Fruit fly (Drosophila melanogaster) whole organism, embryonic: ENCODE results near the gene Ir87a.

Source experiments
- Adf1 ChIP-seq: fragments of 200-800 bp; sonication (Bioruptor generic); IDR thresholded peaks from 2 replicates; pipeline ENCODE4 v1.3.6; 2022; ENCODE audit warnings: missing biosample characterization, missing genetic modification characterization
- Aef1 ChIP-seq: fragments of 200-800 bp; sonication (Bioruptor generic); IDR thresholded peaks from 3 replicates; pipeline ENCODE4 v1.3.6; 2022; ENCODE audit warnings: missing biosample characterization, missing genetic modification characterization
- Bdp1 ChIP-seq: fragments of 200-800 bp; sonication (Bioruptor generic); optimal IDR thresholded peaks from 3 replicates; lab custom pipeline; 2016; ENCODE audit warnings: missing biosample characterization, missing genetic modification characterization
- CG10654 ChIP-seq: fragments of 200-800 bp; sonication (Bioruptor generic); optimal IDR thresholded peaks from 2 replicates; lab custom pipeline; 2016; ENCODE audit warnings: missing biosample characterization, missing genetic modification characterization
- CG11504 ChIP-seq: fragments of 200-800 bp; sonication (Bioruptor generic); optimal IDR thresholded peaks from 3 replicates; lab custom pipeline; 2019; ENCODE audit warnings: missing biosample characterization, mild to moderate bottlenecking, missing genetic modification characterization, moderate library complexity
- CG12104 ChIP-seq: fragments of 200-800 bp; sonication (Bioruptor generic); optimal IDR thresholded peaks from 3 replicates; lab custom pipeline; 2016; ENCODE audit warnings: missing biosample characterization, missing genetic modification characterization
- CG12299 ChIP-seq: fragments of 200-800 bp; sonication (Bioruptor generic); optimal IDR thresholded peaks from 2 replicates; lab custom pipeline; 2018; ENCODE audit warnings: missing biosample characterization, mild to moderate bottlenecking, missing genetic modification characterization
- CG1233 ChIP-seq: fragments of 200-800 bp; sonication (Bioruptor generic); optimal IDR thresholded peaks from 4 replicates; lab custom pipeline; 2018; ENCODE audit warnings: missing biosample characterization, mild to moderate bottlenecking, missing genetic modification characterization
- CG15011 ChIP-seq: fragments of 200-800 bp; sonication (Bioruptor generic); optimal IDR thresholded peaks from 3 replicates; lab custom pipeline; 2018; ENCODE audit warnings: missing biosample characterization, mild to moderate bottlenecking, missing genetic modification characterization
- CG1602 ChIP-seq: fragments of 200-800 bp; sonication (Bioruptor generic); optimal IDR thresholded peaks from 3 replicates; lab custom pipeline; 2016; ENCODE audit warnings: missing biosample characterization, missing genetic modification characterization
- CG17186 ChIP-seq: fragments of 200-800 bp; sonication (Bioruptor generic); optimal IDR thresholded peaks from 3 replicates; lab custom pipeline; 2017; ENCODE audit warnings: missing biosample characterization, missing genetic modification reagents, missing genetic modification characterization
- CG1792 ChIP-seq: fragments of 200-800 bp; sonication (Bioruptor generic); optimal IDR thresholded peaks from 2 replicates; lab custom pipeline; 2016; ENCODE audit warnings: missing biosample characterization, missing genetic modification characterization
- CG3838 ChIP-seq: fragments of 200-800 bp; sonication (Bioruptor generic); optimal IDR thresholded peaks from 3 replicates; lab custom pipeline; 2016; ENCODE audit warnings: missing biosample characterization, missing genetic modification characterization
- CG6254 ChIP-seq: fragments of 200-800 bp; sonication (Bioruptor generic); optimal IDR thresholded peaks from 3 replicates; lab custom pipeline; 2017; ENCODE audit warnings: mild to moderate bottlenecking, missing biosample characterization, missing genetic modification reagents, missing genetic modification characterization
- CG6791 ChIP-seq: fragments of 200-800 bp; sonication (Bioruptor generic); IDR thresholded peaks from 3 replicates; pipeline ENCODE4 v1.3.6; 2022; ENCODE audit warnings: missing biosample characterization, missing genetic modification characterization; ENCODE audit not compliant: partially characterized antibody
- CG7372 ChIP-seq: fragments of 200-800 bp; sonication (Bioruptor generic); IDR thresholded peaks from 2 replicates; pipeline ENCODE4 v1.3.6; 2022; ENCODE audit warnings: missing biosample characterization, missing genetic modification characterization
- CG7786 ChIP-seq: fragments of 200-800 bp; sonication (Bioruptor generic); optimal IDR thresholded peaks from 2 replicates; lab custom pipeline; 2016; ENCODE audit warnings: missing biosample characterization, missing genetic modification characterization
- CG8290 ChIP-seq, 3 experiments: fragments of 200-800 bp; sonication (Bioruptor generic); optimal IDR thresholded peaks; 2 replicates each; lab custom pipeline; 2016 to 2019; ENCODE audit warnings: missing biosample characterization in 3 of 3, missing genetic modification characterization in 3 of 3, mild to moderate bottlenecking in 2 of 3, moderate library complexity in 1 of 3
- CG8478 ChIP-seq: fragments of >200 bp; optimal IDR thresholded peaks from 2 replicates; lab custom pipeline; 2018
- CG9727 ChIP-seq: fragments of 200-800 bp; sonication (Bioruptor generic); optimal IDR thresholded peaks from 3 replicates; lab custom pipeline; 2017; ENCODE audit warnings: missing biosample characterization, mild to moderate bottlenecking, missing genetic modification characterization
- Camta ChIP-seq: fragments of 200-800 bp; sonication (Bioruptor generic); optimal IDR thresholded peaks from 2 replicates; lab custom pipeline; 2016; ENCODE audit warnings: missing biosample characterization, missing genetic modification characterization
- Chrac-16 ChIP-seq: fragments of 200-800 bp; sonication (Bioruptor generic); optimal IDR thresholded peaks from 3 replicates; lab custom pipeline; 2016; ENCODE audit warnings: missing biosample characterization, missing genetic modification characterization
- D ChIP-seq, 2 experiments: fragments of 200-800 bp in 1 of 2; fragments of >200 bp in 1 of 2; sonication (Bioruptor generic) in 1 of 2; optimal IDR thresholded peaks; 2 replicates in 1 of 2; 3 replicates in 1 of 2; lab custom pipeline; 2017; ENCODE audit warnings: mild to moderate bottlenecking in 1 of 2, missing biosample characterization in 1 of 2, missing genetic modification characterization in 1 of 2, missing genetic modification reagents in 1 of 2
- E2f1 ChIP-seq: fragments of 200-800 bp; sonication (Bioruptor generic); IDR thresholded peaks from 2 replicates; pipeline ENCODE4 v1.3.6; 2022; ENCODE audit warnings: missing biosample characterization, missing genetic modification characterization
- Fer3 ChIP-seq: fragments of 200-800 bp; sonication (Bioruptor generic); optimal IDR thresholded peaks from 2 replicates; lab custom pipeline; 2018; ENCODE audit warnings: missing biosample characterization, mild to moderate bottlenecking, missing genetic modification characterization, moderate library complexity
- Lpt ChIP-seq: fragments of >200 bp; optimal IDR thresholded peaks from 2 replicates; lab custom pipeline; 2018; ENCODE audit warnings: missing biosample characterization, missing genetic modification characterization
- Max ChIP-seq: fragments of 200-800 bp; sonication (Bioruptor generic); optimal IDR thresholded peaks from 2 replicates; lab custom pipeline; 2016; ENCODE audit warnings: missing biosample characterization, mild to moderate bottlenecking, missing genetic modification characterization
- bcd ChIP-seq: fragments of 200-800 bp; sonication (Bioruptor generic); optimal IDR thresholded peaks from 2 replicates; lab custom pipeline; 2017; ENCODE audit warnings: missing biosample characterization, mild to moderate bottlenecking, missing genetic modification characterization
- bigmax ChIP-seq: fragments of 200-800 bp; sonication (Bioruptor generic); optimal IDR thresholded peaks from 2 replicates; lab custom pipeline; 2018; ENCODE audit warnings: missing biosample characterization, mild to moderate bottlenecking, missing genetic modification characterization
- ci ChIP-seq: fragments of 200-800 bp; sonication (Bioruptor generic); IDR thresholded peaks from 3 replicates; pipeline ENCODE4 v1.3.6; 2022; ENCODE audit warnings: missing biosample characterization, missing genetic modification characterization
- crp ChIP-seq, 2 experiments: fragments of 200-800 bp; sonication (Bioruptor generic); optimal IDR thresholded peaks; 2 replicates in 1 of 2; 3 replicates in 1 of 2; lab custom pipeline; 2017; ENCODE audit warnings: missing biosample characterization in 2 of 2, missing genetic modification characterization in 2 of 2, mild to moderate bottlenecking in 1 of 2, moderate library complexity in 1 of 2
- ems ChIP-seq: fragments of 200-800 bp; sonication (Bioruptor generic); optimal IDR thresholded peaks from 3 replicates; lab custom pipeline; 2016; ENCODE audit warnings: missing biosample characterization, missing genetic modification characterization
- en ChIP-seq: fragments of 200-800 bp; sonication (Bioruptor generic); optimal IDR thresholded peaks from 2 replicates; lab custom pipeline; 2016; ENCODE audit warnings: missing biosample characterization, missing genetic modification characterization
- esg ChIP-seq: fragments of 200-800 bp; sonication (Bioruptor generic); conservative IDR thresholded peaks from 2 replicates; pipeline ENCODE4 v1.3.6; 2022; ENCODE audit warnings: missing biosample characterization, missing genetic modification characterization
- exex ChIP-seq: fragments of 200-800 bp; sonication (Bioruptor generic); optimal IDR thresholded peaks from 4 replicates; lab custom pipeline; 2018; ENCODE audit warnings: missing biosample characterization, mild to moderate bottlenecking, missing genetic modification characterization, moderate library complexity
- grn ChIP-seq: fragments of 200-800 bp; sonication (Bioruptor generic); optimal IDR thresholded peaks from 3 replicates; lab custom pipeline; 2017; ENCODE audit warnings: missing biosample characterization, missing genetic modification characterization
- gsb-n ChIP-seq: fragments of 200-800 bp; sonication (Bioruptor generic); optimal IDR thresholded peaks from 3 replicates; lab custom pipeline; 2018; ENCODE audit warnings: missing biosample characterization, mild to moderate bottlenecking, missing genetic modification characterization
- hkb ChIP-seq, 2 experiments: fragments of 200-800 bp in 1 of 2; fragments of >200 bp in 1 of 2; sonication (Bioruptor generic) in 1 of 2; IDR thresholded peaks in 1 of 2; optimal IDR thresholded peaks in 1 of 2; 2 replicates each; pipeline versions ENCODE4 v1.3.6 to Lab custom; 2017 to 2022; ENCODE audit warnings: missing biosample characterization in 1 of 2, missing genetic modification characterization in 1 of 2
- insv ChIP-seq, 2 experiments: fragments of 200-800 bp; sonication (Bioruptor generic); optimal IDR thresholded peaks; 3 replicates each; lab custom pipeline; 2016 to 2018; ENCODE audit warnings: missing biosample characterization in 2 of 2, missing genetic modification characterization in 2 of 2
- lola ChIP-seq, 3 experiments: fragments of >200 bp in 2 of 3; fragments of 200-800 bp in 1 of 3; sonication (Bioruptor generic) in 1 of 3; optimal IDR thresholded peaks; 2 replicates each; lab custom pipeline; 2017 to 2019; ENCODE audit warnings: missing biosample characterization in 3 of 3, missing genetic modification characterization in 3 of 3, mild to moderate bottlenecking in 1 of 3, moderate library complexity in 1 of 3
- nmo ChIP-seq: fragments of 200-800 bp; sonication (Bioruptor generic); optimal IDR thresholded peaks from 2 replicates; lab custom pipeline; 2018; ENCODE audit warnings: missing biosample characterization, mild to moderate bottlenecking, missing genetic modification characterization, moderate library complexity
- oc ChIP-seq: fragments of 200-800 bp; sonication (Bioruptor generic); optimal IDR thresholded peaks from 2 replicates; lab custom pipeline; 2018; ENCODE audit warnings: missing biosample characterization, mild to moderate bottlenecking, missing genetic modification characterization, moderate library complexity
- pum ChIP-seq: fragments of 200-800 bp; sonication (Bioruptor generic); optimal IDR thresholded peaks from 2 replicates; lab custom pipeline; 2016; ENCODE audit warnings: missing biosample characterization, missing genetic modification characterization
- ro ChIP-seq: fragments of 200-800 bp; sonication (Bioruptor generic); IDR thresholded peaks from 2 replicates; pipeline ENCODE4 v1.3.6; 2022; ENCODE audit warnings: missing biosample characterization, missing genetic modification characterization
- sens ChIP-seq: fragments of 200-800 bp; sonication (Bioruptor generic); peaks from one replicate; lab custom pipeline; 2016; ENCODE audit warnings: missing biosample characterization, missing genetic modification characterization
- sim ChIP-seq: fragments of 200-800 bp; sonication (Bioruptor generic); IDR thresholded peaks from 2 replicates; pipeline ENCODE4 v1.3.6; 2022; ENCODE audit warnings: missing biosample characterization, missing genetic modification characterization
- slp2 ChIP-seq: fragments of 200-800 bp; sonication (Bioruptor generic); optimal IDR thresholded peaks from 2 replicates; lab custom pipeline; 2016; ENCODE audit warnings: missing biosample characterization, missing genetic modification characterization

The Ir87a gene

DNA sequence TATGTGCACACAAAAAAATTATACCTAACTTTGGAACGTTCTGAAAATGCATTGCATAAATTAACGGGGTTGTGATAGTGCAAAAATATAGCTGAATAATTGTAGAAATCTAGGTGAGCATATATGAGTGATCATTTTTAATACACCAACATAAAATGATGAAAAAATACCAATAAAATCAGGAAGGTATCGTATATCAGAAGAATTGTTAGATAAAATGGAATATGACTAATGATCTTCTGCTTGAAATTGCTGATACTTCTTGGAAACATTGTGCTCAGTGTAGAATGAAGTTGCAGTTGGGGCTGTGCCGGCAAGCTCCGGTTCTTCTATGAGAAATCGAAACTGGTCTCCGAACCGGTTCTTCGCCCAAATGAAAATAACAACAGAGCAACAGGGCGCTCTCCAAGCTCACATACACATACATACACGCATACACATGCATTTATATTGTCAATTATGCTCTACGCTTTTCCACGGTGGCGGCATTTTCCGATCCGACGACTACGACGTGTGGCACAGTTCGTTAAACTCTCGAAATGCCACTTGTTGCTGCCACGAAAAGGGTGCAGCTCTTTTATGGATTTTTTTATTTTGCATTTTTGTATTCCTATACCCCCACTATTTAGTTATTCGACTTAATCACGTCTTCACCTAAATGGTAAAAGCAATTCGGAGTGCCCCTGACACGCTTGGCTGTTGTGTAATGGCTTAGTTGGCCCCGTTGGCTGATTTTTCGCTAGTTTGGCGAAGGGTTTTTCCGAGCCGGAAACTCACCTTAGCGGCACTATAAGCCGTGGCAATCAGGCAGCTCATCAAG is 19.0 kb upstream of the Ir87a start (continued):
- TF ChIP-seq Fer3 (tag; lab: Kevin White, UChicago): peak; percentile 66
- TF ChIP-seq gsb-n: peak; percentile 85
- TF ChIP-seq Bdp1: peak; percentile 79
- TF ChIP-seq sim (GFP tag; lab: Robert Waterston, UW): peak; percentile 79
- TF ChIP-seq ro: peak; percentile 71; the same call in 1 of the 2 replicates
- TF ChIP-seq crp (GFP tag; optimal IDR thresholded peaks at IDR 0.05; lab: Kevin White, UChicago): peak in 1 of 2 experiments; percentile 53
- peak; percentile 86 for TF ChIP-seq esg (GFP tag; lab: Robert Waterston, UW)
- peak; percentile 94 for TF ChIP-seq nmo (GFP tag; lab: Kevin White, UChicago)
- peak; percentile 89 for TF ChIP-seq pum (GFP tag; lab: Kevin White, UChicago)
- TF ChIP-seq Chrac-16 (GFP tag; lab: Kevin White, UChicago): peak; percentile 89
- peak; percentile 88 for TF ChIP-seq CG8290 (GFP tag; optimal IDR thresholded peaks at IDR 0.05; lab: Kevin White, UChicago)
- TF ChIP-seq CG8290 (tag; optimal IDR thresholded peaks at IDR 0.05; lab: Kevin White, UChicago): peak; percentile 58 to 77
- TF ChIP-seq CG7786 (GFP tag; lab: Kevin White, UChicago): peak; percentile 91
- TF ChIP-seq CG11504 (tag; lab: Kevin White, UChicago): peak; percentile 90
- no peak for TF ChIP-seq hkb (optimal IDR thresholded peaks at IDR 0.05; lab: Kevin White, UChicago)
- TF ChIP-seq hkb (GFP tag; IDR thresholded peaks at IDR 0.05; lab: Robert Waterston, UW): peak; percentile 89
- peak; percentile 72 for TF ChIP-seq CG1233
- TF ChIP-seq lola (GFP tag; optimal IDR thresholded peaks at IDR 0.05; lab: Kevin White, UChicago): peak in 1 of 3 experiments; percentile 94
- TF ChIP-seq ems (GFP tag; lab: Kevin White, UChicago): peak; percentile 73
- peak; percentile 88 for TF ChIP-seq E2f1 (GFP tag; lab: Robert Waterston, UW)
- peak; percentile 86 for TF ChIP-seq en
- peak; percentile 75 for TF ChIP-seq CG3838 (GFP tag; lab: Kevin White, UChicago)
- peak; percentile 66; the same call in 2 of the 3 replicates for TF ChIP-seq Aef1 (GFP tag; lab: Robert Waterston, UW)
- TF ChIP-seq CG15011 (GFP tag; lab: Kevin White, UChicago): peak; percentile 77
- TF ChIP-seq oc (tag; lab: Kevin White, UChicago): peak; percentile 87
- TF ChIP-seq CG8478 (lab: Kevin White, UChicago): no peak
- peak; percentile 87 for TF ChIP-seq ci (GFP tag; lab: Robert Waterston, UW)
- no peak for TF ChIP-seq Lpt (GFP tag; lab: Kevin White, UChicago)
- peak; percentile 91 for TF ChIP-seq CG9727 (GFP tag; lab: Kevin White, UChicago)
- TF ChIP-seq bcd (GFP tag; lab: Kevin White, UChicago): peak; percentile 87
- peak; percentile 91 for TF ChIP-seq CG1602 (GFP tag; lab: Kevin White, UChicago)
- TF ChIP-seq CG6791 (GFP tag; lab: Robert Waterston, UW): no peak
- peak; percentile 70 for TF ChIP-seq CG12299 (tag; lab: Kevin White, UChicago)
- TF ChIP-seq bigmax (GFP tag; lab: Kevin White, UChicago): no peak
- TF ChIP-seq CG10654 (GFP tag; lab: Kevin White, UChicago): peak; percentile 85
- peak; percentile 79 for TF ChIP-seq CG7372 (GFP tag; lab: Robert Waterston, UW)
- TF ChIP-seq Max: peak; percentile 76
- TF ChIP-seq slp2 (GFP tag; lab: Kevin White, UChicago): peak; percentile 77
- TF ChIP-seq Adf1 (GFP tag; lab: Robert Waterston, UW): 0 out of 2 replicates have a peak, but pooled peaks have one; percentile 45
- peak; percentile 69 for TF ChIP-seq CG12104 (GFP tag; lab: Kevin White, UChicago)
- TF ChIP-seq CG17186 (GFP tag; lab: Kevin White, UChicago): peak; percentile 55
- peak; percentile 12 for TF ChIP-seq exex
- TF ChIP-seq sens (GFP tag; lab: Kevin White, UChicago): peak; percentile 99
- peak; percentile 6 to 47 for TF ChIP-seq insv (GFP tag; optimal IDR thresholded peaks at IDR 0.05; lab: Kevin White, UChicago)
- TF ChIP-seq CG6254 (GFP tag; lab: Kevin White, UChicago): peak; percentile 82
- no peak for TF ChIP-seq D (optimal IDR thresholded peaks at IDR 0.05; lab: Kevin White, UChicago)
- TF ChIP-seq D (GFP tag; optimal IDR thresholded peaks at IDR 0.05; lab: Kevin White, UChicago): peak; percentile 80
- peak; percentile 57 for TF ChIP-seq grn
- TF ChIP-seq Camta (GFP tag; lab: Kevin White, UChicago): peak; percentile 89
- peak; percentile 79 for TF ChIP-seq CG1792 (GFP tag; lab: Kevin White, UChicago)
